Fruit fly (Drosophila melanogaster) whole organism, embryonic: ENCODE data around the gene CG14882.

ENCODE experiments used
- Antp ChIP-seq: fragments of 200-800 bp; sonication (Bioruptor generic); optimal IDR thresholded peaks from 3 replicates; lab custom pipeline; 2016; ENCODE audit warnings: missing biosample characterization, missing genetic modification characterization
- Bteb2 ChIP-seq: fragments of 200-800 bp; sonication (Bioruptor generic); optimal IDR thresholded peaks from 2 replicates; lab custom pipeline; 2016; ENCODE audit warnings: missing biosample characterization, missing genetic modification characterization
- C15 ChIP-seq: fragments of 200-800 bp; sonication (Bioruptor generic); IDR thresholded peaks from 3 replicates; pipeline ENCODE4 v1.3.6; 2022; ENCODE audit warnings: missing biosample characterization, missing genetic modification characterization
- CG10209 ChIP-seq: fragments of 200-800 bp; sonication (Bioruptor generic); optimal IDR thresholded peaks from 3 replicates; lab custom pipeline; 2017; ENCODE audit warnings: missing biosample characterization, mild to moderate bottlenecking, missing genetic modification characterization, missing genetic modification reagents
- CG10565 ChIP-seq: fragments of 200-800 bp; sonication (Bioruptor generic); optimal IDR thresholded peaks from 3 replicates; lab custom pipeline; 2016; ENCODE audit warnings: missing biosample characterization, mild to moderate bottlenecking, missing genetic modification characterization
- CG11247 ChIP-seq: fragments of 200-800 bp; sonication (Bioruptor generic); IDR thresholded peaks from 2 replicates; pipeline ENCODE4 v1.3.6; 2022; ENCODE audit warnings: missing biosample characterization, missing genetic modification characterization
- CG12071 ChIP-seq: fragments of 200-800 bp; sonication (Bioruptor generic); optimal IDR thresholded peaks from 3 replicates; lab custom pipeline; 2018; ENCODE audit warnings: missing biosample characterization, mild to moderate bottlenecking, missing genetic modification characterization
- CG1233 ChIP-seq: fragments of 200-800 bp; sonication (Bioruptor generic); optimal IDR thresholded peaks from 4 replicates; lab custom pipeline; 2018; ENCODE audit warnings: missing biosample characterization, mild to moderate bottlenecking, missing genetic modification characterization
- CG13894 ChIP-seq: fragments of 200-800 bp; sonication (Bioruptor generic); optimal IDR thresholded peaks from 3 replicates; lab custom pipeline; 2018; ENCODE audit warnings: missing biosample characterization, mild to moderate bottlenecking, missing genetic modification characterization, moderate library complexity
- CG14014 ChIP-seq: fragments of 200-800 bp; sonication (Bioruptor generic); IDR thresholded peaks from 2 replicates; pipeline ENCODE4 v1.3.6; 2022; ENCODE audit warnings: missing biosample characterization, missing genetic modification characterization
- CG15601 ChIP-seq: fragments of 200-800 bp; sonication (Bioruptor generic); optimal IDR thresholded peaks from 3 replicates; lab custom pipeline; 2019; ENCODE audit warnings: missing biosample characterization, mild to moderate bottlenecking, missing genetic modification characterization, moderate library complexity
- CG17829 ChIP-seq: fragments of 200-800 bp; optimal IDR thresholded peaks from 2 replicates; lab custom pipeline; 2019; ENCODE audit warnings: missing biosample characterization, mild to moderate bottlenecking, missing genetic modification characterization, moderate library complexity
- CG18764 ChIP-seq: fragments of 200-800 bp; sonication (Bioruptor generic); optimal IDR thresholded peaks from 3 replicates; lab custom pipeline; 2016; ENCODE audit warnings: missing biosample characterization, missing genetic modification characterization
- CG33213 ChIP-seq: fragments of 200-800 bp; sonication (Bioruptor generic); optimal IDR thresholded peaks from 3 replicates; lab custom pipeline; 2016; ENCODE audit warnings: missing biosample characterization, missing genetic modification characterization
- CG8478 ChIP-seq: fragments of >200 bp; optimal IDR thresholded peaks from 2 replicates; lab custom pipeline; 2018
- CG9215 ChIP-seq: fragments of 200-800 bp; sonication (Bioruptor generic); IDR thresholded peaks from 2 replicates; pipeline ENCODE4 v1.3.6; 2022; ENCODE audit warnings: missing biosample characterization, missing genetic modification characterization
- CTCF ChIP-seq: fragments of 200-800 bp; sonication (Bioruptor generic); optimal IDR thresholded peaks from 2 replicates; lab custom pipeline; 2017; ENCODE audit warnings: missing biosample characterization, mild to moderate bottlenecking, missing genetic modification characterization, moderate library complexity
- Camta ChIP-seq: fragments of 200-800 bp; sonication (Bioruptor generic); optimal IDR thresholded peaks from 2 replicates; lab custom pipeline; 2016; ENCODE audit warnings: missing biosample characterization, missing genetic modification characterization
- CoRest ChIP-seq: fragments of 200-800 bp; sonication (Bioruptor generic); optimal IDR thresholded peaks from 3 replicates; lab custom pipeline; 2018; ENCODE audit warnings: missing biosample characterization, mild to moderate bottlenecking, missing genetic modification characterization, moderate library complexity
- Dip3 ChIP-seq: fragments of 200-800 bp; sonication (Bioruptor generic); optimal IDR thresholded peaks from 3 replicates; lab custom pipeline; 2016; ENCODE audit warnings: missing biosample characterization, missing genetic modification characterization
- Fer1 ChIP-seq: fragments of 200-800 bp; sonication (Bioruptor generic); optimal IDR thresholded peaks from 2 replicates; lab custom pipeline; 2017; ENCODE audit warnings: missing biosample characterization, mild to moderate bottlenecking, missing genetic modification characterization
- Fer2 ChIP-seq: fragments of 200-800 bp; sonication (Bioruptor generic); optimal IDR thresholded peaks from 2 replicates; lab custom pipeline; 2018; ENCODE audit warnings: missing biosample characterization, mild to moderate bottlenecking, missing genetic modification characterization, moderate library complexity
- H15 ChIP-seq: fragments of 200-800 bp; sonication (Bioruptor generic); IDR thresholded peaks from 3 replicates; pipeline ENCODE4 v1.3.6; 2022; ENCODE audit warnings: missing biosample characterization, missing genetic modification characterization
- Lhr ChIP-seq: fragments of 200-800 bp; sonication (Bioruptor generic); optimal IDR thresholded peaks from 3 replicates; lab custom pipeline; 2017; ENCODE audit warnings: mild to moderate bottlenecking, missing biosample characterization, missing genetic modification reagents, missing genetic modification characterization
- NK7.1 ChIP-seq: fragments of 200-800 bp; sonication (Bioruptor generic); optimal IDR thresholded peaks from 3 replicates; lab custom pipeline; 2016; ENCODE audit warnings: missing biosample characterization, missing genetic modification characterization
- Six4 ChIP-seq: fragments of 200-800 bp; sonication (Bioruptor generic); optimal IDR thresholded peaks from 2 replicates; lab custom pipeline; 2016; ENCODE audit warnings: missing biosample characterization, missing genetic modification characterization
- Sox102F ChIP-seq: fragments of 200-800 bp; sonication (Bioruptor generic); optimal IDR thresholded peaks from 2 replicates; lab custom pipeline; 2018; ENCODE audit warnings: missing biosample characterization, mild to moderate bottlenecking, missing genetic modification characterization, moderate library complexity
- Ssrp ChIP-seq: fragments of 200-800 bp; sonication (Bioruptor generic); optimal IDR thresholded peaks from 2 replicates; lab custom pipeline; 2018; ENCODE audit warnings: missing biosample characterization, mild to moderate bottlenecking, missing genetic modification characterization, moderate library complexity
- Tbp ChIP-seq: fragments of >200 bp; optimal IDR thresholded peaks from 2 replicates; lab custom pipeline; 2018; ENCODE audit warnings: missing biosample characterization, missing genetic modification characterization
- amos ChIP-seq: fragments of 200-800 bp; sonication (Bioruptor generic); IDR thresholded peaks from 2 replicates; pipeline ENCODE4 v1.3.6; 2022; ENCODE audit warnings: missing biosample characterization, missing genetic modification characterization; ENCODE audit not compliant: partially characterized antibody
- aop ChIP-seq: fragments of 200-800 bp; sonication (Bioruptor generic); IDR thresholded peaks from 2 replicates; pipeline ENCODE4 v1.3.6; 2022; ENCODE audit warnings: missing biosample characterization, missing genetic modification characterization
- bab2 ChIP-seq: fragments of 200-800 bp; sonication (Bioruptor generic); optimal IDR thresholded peaks from 2 replicates; lab custom pipeline; 2016; ENCODE audit warnings: missing biosample characterization, missing genetic modification characterization
- br ChIP-seq: fragments of >200 bp; optimal IDR thresholded peaks from 2 replicates; lab custom pipeline; 2017
- btn ChIP-seq: fragments of 200-800 bp; sonication (Bioruptor generic); optimal IDR thresholded peaks from 2 replicates; lab custom pipeline; 2016; ENCODE audit warnings: missing biosample characterization, missing genetic modification characterization
- caup ChIP-seq: fragments of 200-800 bp; sonication (Bioruptor generic); optimal IDR thresholded peaks from 3 replicates; lab custom pipeline; 2017; ENCODE audit warnings: missing biosample characterization, mild to moderate bottlenecking, missing genetic modification characterization, moderate library complexity; ENCODE audit not compliant: severe bottlenecking
- chn ChIP-seq: fragments of 200-800 bp; sonication (Bioruptor generic); optimal IDR thresholded peaks from 2 replicates; lab custom pipeline; 2016; ENCODE audit warnings: missing biosample characterization, missing genetic modification characterization
- crp ChIP-seq, 2 experiments: fragments of 200-800 bp; sonication (Bioruptor generic); optimal IDR thresholded peaks; 2 replicates in 1 of 2; 3 replicates in 1 of 2; lab custom pipeline; 2017; ENCODE audit warnings: missing biosample characterization in 2 of 2, missing genetic modification characterization in 2 of 2, mild to moderate bottlenecking in 1 of 2, moderate library complexity in 1 of 2
- ems ChIP-seq: fragments of 200-800 bp; sonication (Bioruptor generic); optimal IDR thresholded peaks from 3 replicates; lab custom pipeline; 2016; ENCODE audit warnings: missing biosample characterization, missing genetic modification characterization
- fd102C ChIP-seq: fragments of 200-800 bp; sonication (Bioruptor generic); optimal IDR thresholded peaks from 2 replicates; lab custom pipeline; 2018; ENCODE audit warnings: missing biosample characterization, mild to moderate bottlenecking, missing genetic modification characterization, moderate library complexity
- fd96Cb ChIP-seq: fragments of 200-800 bp; sonication (Bioruptor generic); optimal IDR thresholded peaks from 2 replicates; lab custom pipeline; 2018; ENCODE audit warnings: missing biosample characterization, mild to moderate bottlenecking, missing genetic modification characterization, moderate library complexity
- gem ChIP-seq: fragments of 200-800 bp; sonication (Bioruptor generic); optimal IDR thresholded peaks from 2 replicates; lab custom pipeline; 2019; ENCODE audit warnings: missing biosample characterization, mild to moderate bottlenecking, missing genetic modification characterization, moderate library complexity
- jigr1 ChIP-seq: fragments of 200-800 bp; sonication (Bioruptor generic); IDR thresholded peaks from 3 replicates; pipeline ENCODE4 v1.3.6; 2022; ENCODE audit warnings: missing biosample characterization, missing genetic modification characterization
- kay ChIP-seq: fragments of 200-800 bp; sonication (Bioruptor generic); optimal IDR thresholded peaks from 2 replicates; lab custom pipeline; 2016; ENCODE audit warnings: missing biosample characterization, missing genetic modification characterization
- klu ChIP-seq: fragments of 200-800 bp; sonication (Bioruptor generic); IDR thresholded peaks from 2 replicates; pipeline ENCODE4 v1.3.6; 2022; ENCODE audit warnings: missing biosample characterization, missing genetic modification characterization
- mld ChIP-seq: fragments of 200-800 bp; sonication (Bioruptor generic); IDR thresholded peaks from 3 replicates; pipeline ENCODE4 v1.3.6; 2022; ENCODE audit warnings: missing biosample characterization, missing genetic modification characterization; ENCODE audit not compliant: partially characterized antibody
- pfk ChIP-seq: fragments of 200-800 bp; sonication (Bioruptor generic); optimal IDR thresholded peaks from 2 replicates; lab custom pipeline; 2018; ENCODE audit warnings: missing biosample characterization, mild to moderate bottlenecking, missing genetic modification characterization, moderate library complexity
- pzg ChIP-seq: fragments of 200-800 bp; sonication (Bioruptor generic); optimal IDR thresholded peaks from 3 replicates; lab custom pipeline; 2018; ENCODE audit warnings: missing biosample characterization, mild to moderate bottlenecking, missing genetic modification characterization, moderate library complexity
- sqz ChIP-seq: fragments of 200-800 bp; sonication (Bioruptor generic); optimal IDR thresholded peaks from 3 replicates; lab custom pipeline; 2018; ENCODE audit warnings: missing biosample characterization, mild to moderate bottlenecking, missing genetic modification characterization
- stc ChIP-seq: fragments of 200-800 bp; sonication (Bioruptor generic); IDR thresholded peaks from 2 replicates; pipeline ENCODE4 v1.3.6; 2022; ENCODE audit warnings: missing biosample characterization, missing genetic modification characterization
- stwl ChIP-seq: fragments of 200-800 bp; sonication (Bioruptor generic); optimal IDR thresholded peaks from 3 replicates; lab custom pipeline; 2018; ENCODE audit warnings: missing biosample characterization, mild to moderate bottlenecking, missing genetic modification characterization, moderate library complexity
- tna ChIP-seq: fragments of 200-800 bp; sonication (Bioruptor generic); IDR thresholded peaks from 2 replicates; pipeline ENCODE4 v1.3.6; 2022; ENCODE audit warnings: missing biosample characterization, missing genetic modification characterization; ENCODE audit not compliant: partially characterized antibody
- toy ChIP-seq: fragments of 200-800 bp; sonication (Bioruptor generic); IDR thresholded peaks from 2 replicates; pipeline ENCODE4 v1.3.6; 2022; ENCODE audit warnings: missing biosample characterization, missing genetic modification characterization

The CG14882 gene

dm6 chr3R:16442937-16443336 is at the start of gene CG14882, which contains the start of gene Ttc1 (continued):
- TF ChIP-seq jigr1 = no peak; the same call in 2 of the 3 replicates
- TF ChIP-seq CG11247 (GFP tag; lab: Robert Waterston, UW) = peak; percentile 89
- TF ChIP-seq pzg (GFP tag; lab: Kevin White, UChicago) = peak; percentile 49
- TF ChIP-seq CG1233 (GFP tag; lab: Kevin White, UChicago) = peak; percentile 53
- no peak for TF ChIP-seq CG13894 (tag; lab: Kevin White, UChicago)
- TF ChIP-seq Dip3 (GFP tag; lab: Kevin White, UChicago) = peak; percentile 90
- TF ChIP-seq br = no peak
- no peak for TF ChIP-seq fd102C (GFP tag; lab: Kevin White, UChicago)
- peak; percentile 71 for TF ChIP-seq CG18764 (GFP tag; lab: Kevin White, UChicago)
- peak; percentile 93 for TF ChIP-seq CG14014 (GFP tag; lab: Robert Waterston, UW)
- TF ChIP-seq toy = 0 out of 2 replicates have a peak, but pooled peaks have one; percentile 34
- peak; percentile 45; the same call in 1 of the 2 replicates for TF ChIP-seq tna (GFP tag; lab: Robert Waterston, UW)
- TF ChIP-seq CG8478 = no peak
- peak; percentile 73 for TF ChIP-seq ems (GFP tag; lab: Kevin White, UChicago)
- TF ChIP-seq Antp (GFP tag; lab: Kevin White, UChicago) = peak; percentile 79
- no peak; the same call in 1 of the 2 replicates for TF ChIP-seq aop
- no peak for TF ChIP-seq Tbp
- peak; percentile 85 for TF ChIP-seq CoRest (tag; lab: Kevin White, UChicago)
- peak; percentile 63 for TF ChIP-seq Fer2 (tag; lab: Kevin White, UChicago)
- peak; percentile 36 for TF ChIP-seq NK7.1 (GFP tag; lab: Kevin White, UChicago)
- TF ChIP-seq crp (GFP tag; optimal IDR thresholded peaks at IDR 0.05; lab: Kevin White, UChicago) = peak in 1 of 2 experiments; percentile 57
- TF ChIP-seq stc (GFP tag; lab: Robert Waterston, UW) = peak; percentile 76
- TF ChIP-seq klu (GFP tag; lab: Robert Waterston, UW) = peak; percentile 61
- peak; percentile 78 for TF ChIP-seq CG33213 (GFP tag; lab: Kevin White, UChicago)
- peak; percentile 81 for TF ChIP-seq Fer1 (GFP tag; lab: Kevin White, UChicago)
- TF ChIP-seq btn = peak; percentile 44
- TF ChIP-seq sqz = no peak
- TF ChIP-seq CG17829 (tag; lab: Kevin White, UChicago) = peak; percentile 84
- TF ChIP-seq mld (GFP tag; lab: Robert Waterston, UW) = no peak
- TF ChIP-seq C15 (GFP tag; lab: Robert Waterston, UW) = no peak; the same call in 2 of the 3 replicates
- no peak for TF ChIP-seq CG12071 (GFP tag; lab: Kevin White, UChicago)
- TF ChIP-seq Camta = peak; percentile 79
- peak; percentile 91 for TF ChIP-seq stwl
- no peak for TF ChIP-seq CTCF (GFP tag; lab: Kevin White, UChicago)
- peak; percentile 92 for TF ChIP-seq Bteb2 (GFP tag; lab: Kevin White, UChicago)
- peak; percentile 91 for TF ChIP-seq gem (tag; lab: Kevin White, UChicago)
- TF ChIP-seq Six4 (GFP tag; lab: Kevin White, UChicago) = peak; percentile 74
- peak; percentile 75 for TF ChIP-seq Ssrp (tag; lab: Kevin White, UChicago)
- peak; percentile 77 for TF ChIP-seq kay (GFP tag; lab: Kevin White, UChicago)
- TF ChIP-seq CG10565 = no peak
- TF ChIP-seq pfk (GFP tag; lab: Kevin White, UChicago) = no peak
- TF ChIP-seq H15 = peak; percentile 87
- peak; percentile 68 for TF ChIP-seq CG15601 (tag; lab: Kevin White, UChicago)
- no peak for TF ChIP-seq Sox102F
- peak; percentile 84 for TF ChIP-seq CG10209 (GFP tag; lab: Kevin White, UChicago)
- peak; percentile 51 for TF ChIP-seq fd96Cb (tag; lab: Kevin White, UChicago)
- peak; percentile 48 for TF ChIP-seq Lhr (GFP tag; lab: Kevin White, UChicago)
- TF ChIP-seq caup (GFP tag; lab: Kevin White, UChicago) = peak; percentile 83
- TF ChIP-seq chn (GFP tag; lab: Kevin White, UChicago) = peak; percentile 88
- TF ChIP-seq CG9215 (GFP tag; lab: Robert Waterston, UW) = no peak; the same call in 1 of the 2 replicates
- TF ChIP-seq bab2 (GFP tag; lab: Kevin White, UChicago) = peak; percentile 90
- TF ChIP-seq amos = peak; percentile 51; the same call in 1 of the 2 replicates
